Worm (Caenorhabditis elegans): ENCODE measurements around the gene ZK381.8.

The ZK381.8 gene

ce11 chrIV:6978625-6979024 is 8.5 kb upstream of the ZK381.8 start:
- TF ChIP-seq unc-62 (GFP tag; optimal IDR thresholded peaks at IDR 0.05): no peak

ce11 chrIV:6977089-6977558 is 7.0 kb upstream of the ZK381.8 start, which contains the start of the genes pgl-1 and him-3:
Gene pgl-1 (minus strand): TSS chrIV:6977318.
Gene him-3 (plus strand): TSS chrIV:6977508.
- no peak for TF ChIP-seq unc-62 (GFP tag; optimal IDR thresholded peaks at IDR 0.05)

- no peak for TF ChIP-seq unc-62 (GFP tag; optimal IDR thresholded peaks at IDR 0.05)
Measured at ce11 chrIV:6974162-6974938, 4.2 kb upstream of the ZK381.8 start.

DNA sequence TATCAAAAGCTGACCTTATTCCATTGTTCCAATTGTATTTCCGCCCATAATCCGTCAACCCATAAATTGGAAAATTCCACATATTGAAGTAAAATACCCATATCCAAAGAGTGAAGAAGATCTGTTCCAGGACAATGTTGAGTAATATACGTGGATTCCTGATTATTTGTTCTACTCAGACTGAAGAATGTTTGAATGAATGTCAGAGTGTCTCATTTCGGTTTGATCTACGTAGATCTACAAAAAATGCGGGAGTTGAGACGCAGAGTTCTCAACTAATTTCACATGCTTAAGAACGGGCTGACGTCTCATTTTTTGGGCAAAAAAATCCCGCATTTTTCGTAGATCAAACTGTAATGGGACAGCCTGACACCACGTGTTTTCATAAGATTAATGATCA is 2.3 kb upstream of the ZK381.8 start, which contains the start of gene nhr-249:
Gene nhr-249, minus strand, starts transcription at position 101 of the 400 bp plus-strand sequence.
- TF ChIP-seq unc-62 (GFP tag; optimal IDR thresholded peaks at IDR 0.05): no peak

- TF ChIP-seq unc-62 (GFP tag; optimal IDR thresholded peaks at IDR 0.05): no peak
Measured at ce11 chrIV:6971213-6971612, 1.0 kb upstream of the ZK381.8 start, which contains the start of gene ZK381.62. Gene ZK381.62 (minus strand): TSS chrIV:6971313.

ce11 chrIV:6965192-6965591 is 5.0 kb downstream of the ZK381.8 start, which contains the start of gene ZK381.2:
Gene ZK381.2 (plus strand): TSS chrIV:6965492.
- no peak for TF ChIP-seq unc-62 (GFP tag; optimal IDR thresholded peaks at IDR 0.05)

- no peak for TF ChIP-seq unc-62 (GFP tag; optimal IDR thresholded peaks at IDR 0.05)
Measured at ce11 chrIV:6964508-6964907, 5.7 kb downstream of the ZK381.8 start, which contains the start of gene B0478.3. Gene B0478.3 (minus strand): TSS chrIV:6964608.

DNA sequence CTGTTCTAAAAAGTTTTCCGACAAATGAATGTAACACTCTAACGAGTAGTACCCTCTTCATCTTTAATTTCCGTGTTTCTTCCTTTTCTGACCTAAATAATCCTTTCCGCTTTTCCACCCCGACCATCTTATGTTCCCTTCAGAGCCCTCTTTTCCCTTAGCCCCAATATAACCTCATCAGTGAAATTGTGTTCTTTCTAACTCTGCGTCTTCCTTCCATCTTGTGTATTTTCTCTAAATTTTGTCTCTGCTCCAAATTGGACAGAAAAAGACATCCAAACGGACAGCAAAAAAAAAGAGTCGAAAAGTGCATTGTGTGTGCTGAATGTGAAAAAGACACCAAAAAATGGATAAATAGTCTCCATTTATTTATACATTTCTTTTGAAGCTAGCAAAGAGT is 10.7 kb downstream of the ZK381.8 start:
- TF ChIP-seq unc-62 (GFP tag; optimal IDR thresholded peaks at IDR 0.05): no peak

DNA sequence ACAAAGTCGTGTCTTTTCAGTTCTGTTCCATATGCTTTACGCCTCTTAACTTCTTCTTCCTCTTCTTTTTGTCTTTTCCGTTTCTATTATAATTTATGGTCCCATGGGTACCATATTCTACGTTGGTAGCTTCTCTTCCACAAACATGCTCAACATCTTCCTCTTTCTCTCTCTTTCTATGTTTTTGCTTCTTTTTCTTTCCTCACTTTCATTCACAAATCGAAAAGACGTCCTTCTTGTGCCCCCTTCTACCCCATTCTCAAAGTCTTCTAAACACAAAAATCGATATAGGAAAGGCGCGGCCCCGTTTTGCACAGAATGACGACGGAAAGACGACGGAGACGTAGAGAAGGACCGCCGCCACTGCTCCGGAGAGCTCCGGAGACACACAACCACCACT is 11.5 kb downstream of the ZK381.8 start:
- TF ChIP-seq unc-62 (GFP tag; optimal IDR thresholded peaks at IDR 0.05): no peak

- no peak for TF ChIP-seq unc-62 (GFP tag; optimal IDR thresholded peaks at IDR 0.05)
Measured at ce11 chrIV:6957341-6957740, 12.8 kb downstream of the ZK381.8 start, which contains the start of gene jnk-1. Gene jnk-1 (plus strand): TSS chrIV:6957641.

DNA sequence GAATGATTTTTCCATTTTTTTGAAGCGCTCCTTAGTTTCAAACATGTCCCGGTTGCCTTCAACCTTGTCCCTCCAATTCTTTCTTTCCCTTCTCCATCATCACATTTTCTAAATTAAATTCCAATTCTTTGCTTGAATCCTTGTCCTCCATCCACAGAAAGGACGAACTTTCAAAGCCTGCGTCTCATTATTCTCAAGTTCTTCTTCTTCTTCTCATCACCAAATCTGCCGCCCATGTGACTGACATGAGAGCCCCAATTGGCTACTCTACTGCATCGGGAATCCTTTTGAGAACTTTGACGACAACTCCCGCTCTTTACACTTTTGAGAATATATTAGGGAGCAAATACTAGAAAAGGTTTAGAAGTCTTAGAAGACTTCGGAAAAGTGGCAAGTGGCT is 13.5 kb downstream of the ZK381.8 start:
- TF ChIP-seq unc-62 (GFP tag; optimal IDR thresholded peaks at IDR 0.05): no peak

DNA sequence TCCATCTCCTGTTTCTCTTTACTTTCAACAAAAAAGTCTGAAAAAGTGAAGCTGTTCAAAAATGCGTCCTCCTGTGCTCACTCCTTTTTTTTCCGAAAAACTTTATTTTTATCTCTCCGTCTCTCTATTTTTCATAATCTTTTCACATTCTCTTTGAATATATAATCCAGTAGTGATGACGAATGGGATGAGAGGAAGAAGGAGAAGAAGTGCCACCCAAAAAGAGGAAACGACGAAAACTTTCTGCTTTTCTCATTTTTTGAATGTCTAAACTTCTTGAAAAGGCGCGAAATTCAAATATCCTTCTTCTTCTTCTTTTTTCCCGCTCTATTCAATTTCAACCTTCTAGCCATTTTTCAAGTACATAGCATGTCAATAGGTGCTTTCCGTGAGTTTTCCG is 15.5 kb downstream of the ZK381.8 start:
- no peak for TF ChIP-seq unc-62 (GFP tag; optimal IDR thresholded peaks at IDR 0.05)

DNA sequence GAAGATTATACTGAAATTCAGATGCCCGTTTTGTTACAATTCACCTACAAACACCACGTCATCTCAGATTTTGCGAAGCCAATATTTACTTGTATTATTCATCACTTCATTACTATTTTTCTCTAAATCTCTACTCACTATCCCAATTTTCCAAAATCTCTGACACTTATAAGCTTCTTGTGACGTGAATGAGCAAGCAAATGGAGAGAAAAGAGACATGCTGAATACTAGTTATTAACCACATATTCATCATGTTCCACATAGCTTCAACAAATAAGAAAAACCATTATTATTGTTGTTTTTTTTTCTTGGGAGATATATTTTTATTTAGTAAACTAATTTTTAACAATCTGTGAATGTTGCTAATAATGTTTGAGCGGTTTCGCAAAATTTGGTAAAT is 18.9 kb downstream of the ZK381.8 start:
- no peak for TF ChIP-seq unc-62 (GFP tag; optimal IDR thresholded peaks at IDR 0.05)

ce11 chrIV:6946832-6947231 is 23.3 kb downstream of the ZK381.8 start:
- no peak for TF ChIP-seq unc-62 (GFP tag; optimal IDR thresholded peaks at IDR 0.05)

DNA sequence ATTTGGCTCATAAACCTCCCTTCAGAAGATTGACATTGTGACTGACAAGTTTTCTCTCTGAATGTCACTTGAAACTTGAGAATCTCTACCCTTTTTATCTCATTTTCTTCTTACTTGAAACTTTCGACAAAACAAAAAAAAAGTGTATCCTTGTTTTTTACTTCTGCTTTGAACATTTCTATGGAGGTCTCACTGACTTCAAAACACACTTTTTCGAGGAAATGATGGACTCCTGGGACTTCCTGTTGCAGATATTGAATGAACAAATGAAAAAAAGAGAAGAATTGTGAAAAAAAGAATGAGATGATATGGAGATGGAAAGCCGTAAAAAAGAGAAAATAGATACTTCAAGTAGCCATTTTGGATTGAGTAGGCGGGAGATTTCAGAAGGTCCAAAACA is 29.1 kb downstream of the ZK381.8 start:
- no peak for TF ChIP-seq unc-62 (GFP tag; optimal IDR thresholded peaks at IDR 0.05)

DNA sequence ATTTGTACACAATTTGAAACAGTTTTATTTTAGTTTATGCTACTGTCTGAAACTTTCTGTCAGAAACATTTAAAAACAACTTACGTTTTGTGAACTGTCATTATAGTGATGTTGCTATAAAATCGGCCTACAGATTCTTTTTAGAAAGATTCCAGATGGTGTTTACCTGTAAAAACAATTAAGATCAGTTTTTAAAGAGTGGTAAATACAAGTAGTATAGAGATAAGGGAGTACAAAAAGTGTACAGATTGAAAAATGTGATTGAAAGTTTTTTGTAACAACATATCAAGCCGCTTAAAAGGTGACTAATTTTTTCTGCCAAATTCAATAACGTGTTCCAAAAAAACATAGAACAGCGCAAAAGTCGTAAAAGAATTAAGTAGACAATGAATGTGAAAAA is 32.6 kb downstream of the ZK381.8 start, which contains the start of gene npr-12:
Gene npr-12, minus strand, starts transcription at position 101 of the 400 bp plus-strand sequence.
- TF ChIP-seq unc-62 (GFP tag; optimal IDR thresholded peaks at IDR 0.05): no peak

ce11 chrIV:6928417-6928816 is 41.8 kb downstream of the ZK381.8 start, which contains the start of gene cest-6:
Gene cest-6 (minus strand): TSS chrIV:6928517.
- no peak for TF ChIP-seq unc-62 (GFP tag; optimal IDR thresholded peaks at IDR 0.05)
